Worm (Caenorhabditis elegans) whole organism, L4 larva: ENCODE results near the gene Y73B6A.1.

Source experiments
- F37D6.2 ChIP-seq: sonication (generic microtip); optimal IDR thresholded peaks from 2 replicates; lab custom pipeline; 2016; ENCODE audit warnings: mild to moderate bottlenecking, missing genetic modification characterization, missing compliant biosample characterization
- F44E2.7 ChIP-seq: fragments of 200-800 bp; sonication (Bioruptor generic); IDR thresholded peaks from 2 replicates; pipeline ENCODE4 v2.1.2; 2022; ENCODE audit warnings: missing genetic modification characterization, missing compliant biosample characterization
- T20F7.1 ChIP-seq: fragments of 200-800 bp; sonication (Bioruptor generic); optimal IDR thresholded peaks from 2 replicates; lab custom pipeline; 2018; ENCODE audit warnings: mild to moderate bottlenecking, missing genetic modification characterization, missing compliant biosample characterization
- Y75B8A.6 ChIP-seq: fragments of 200-800 bp; sonication (Bioruptor generic); IDR thresholded peaks from 2 replicates; pipeline ENCODE4 v1.3.6; 2022; ENCODE audit warnings: missing genetic modification reagents, missing genetic modification characterization, missing compliant biosample characterization
- ZK337.2 ChIP-seq: fragments of 200-800 bp; sonication (Bioruptor generic); IDR thresholded peaks from 2 replicates; pipeline ENCODE4 v1.3.6; 2022; ENCODE audit warnings: missing genetic modification reagents, missing genetic modification characterization, missing compliant biosample characterization
- ZK546.5 ChIP-seq, 2 experiments: sonication (generic microtip); optimal IDR thresholded peaks; 2 replicates each; lab custom pipeline; 2017; ENCODE audit warnings: missing biosample characterization in 2 of 2, missing genetic modification characterization in 2 of 2
- ceh-44 ChIP-seq: fragments of 200-800 bp; sonication (Bioruptor generic); IDR thresholded peaks from 2 replicates; pipeline ENCODE4 v1.3.6; 2022; ENCODE audit warnings: missing genetic modification reagents, missing genetic modification characterization, missing compliant biosample characterization
- daf-12 ChIP-seq: fragments of 150-350 bp; optimal IDR thresholded peaks from 2 replicates; lab custom pipeline; 2014; ENCODE audit warnings: missing biosample characterization, missing genetic modification reagents, missing genetic modification characterization
- daf-16 ChIP-seq, 3 experiments: sonication (generic microtip); optimal IDR thresholded peaks; 2 replicates each; lab custom pipeline; 2016 to 2017; ENCODE audit warnings: missing genetic modification characterization in 3 of 3, missing genetic modification reagents in 3 of 3, mild to moderate bottlenecking in 2 of 3, missing compliant biosample characterization in 2 of 3, missing biosample characterization in 1 of 3, moderate library complexity in 1 of 3
- dmd-6 ChIP-seq: fragments of 200-800 bp; sonication (Bioruptor generic); IDR thresholded peaks from 2 replicates; pipeline ENCODE4 v1.3.6; 2022; ENCODE audit warnings: missing genetic modification reagents, missing genetic modification characterization, missing compliant biosample characterization
- dpl-1 ChIP-seq: fragments of 150-350 bp; optimal IDR thresholded peaks from 2 replicates; lab custom pipeline; 2014; ENCODE audit warnings: missing biosample characterization, missing genetic modification reagents, missing genetic modification characterization
- duxl-1 ChIP-seq: sonication (generic microtip); optimal IDR thresholded peaks from 2 replicates; lab custom pipeline; 2016; ENCODE audit warnings: mild to moderate bottlenecking, missing genetic modification characterization, moderate library complexity, missing compliant biosample characterization; ENCODE audit not compliant: poor library complexity
- dve-1 ChIP-seq: sonication (generic microtip); optimal IDR thresholded peaks from 2 replicates; lab custom pipeline; 2017; ENCODE audit warnings: antibody characterized with exemption, mild to moderate bottlenecking, missing genetic modification characterization, missing compliant biosample characterization; ENCODE audit not compliant: insufficient read depth
- hif-1 ChIP-seq, 2 experiments: sonication (generic microtip); optimal IDR thresholded peaks; 2 replicates each; lab custom pipeline; 2016 to 2017; ENCODE audit warnings: missing compliant biosample characterization in 2 of 2, missing genetic modification characterization in 2 of 2, missing genetic modification reagents in 2 of 2, missing genotype in 2 of 2, mild to moderate bottlenecking in 1 of 2
- hlh-11 ChIP-seq: fragments of 200-800 bp; sonication (Bioruptor generic); optimal IDR thresholded peaks from 2 replicates; lab custom pipeline; 2018; ENCODE audit warnings: mild to moderate bottlenecking, missing genetic modification characterization, missing compliant biosample characterization
- hlh-30 ChIP-seq: sonication (generic microtip); optimal IDR thresholded peaks from 2 replicates; lab custom pipeline; 2017; ENCODE audit warnings: antibody characterized with exemption, mild to moderate bottlenecking, missing genetic modification characterization, missing compliant biosample characterization; ENCODE audit not compliant: insufficient read depth
- hmg-1.1 ChIP-seq: fragments of 200-800 bp; sonication (Bioruptor generic); IDR thresholded peaks from 2 replicates; pipeline ENCODE4 v1.3.6; 2022; ENCODE audit warnings: missing genetic modification reagents, missing genetic modification characterization, missing compliant biosample characterization
- lin-1 ChIP-seq: fragments of 200-800 bp; sonication (Bioruptor generic); IDR thresholded peaks from 2 replicates; pipeline ENCODE4 v1.3.6; 2022; ENCODE audit warnings: missing genetic modification reagents, missing genetic modification characterization, missing compliant biosample characterization
- lin-38 ChIP-seq: fragments of 200-800 bp; sonication (Bioruptor generic); IDR thresholded peaks from 2 replicates; pipeline ENCODE4 v1.3.6; 2022; ENCODE audit warnings: missing genetic modification reagents, missing genetic modification characterization, missing compliant biosample characterization
- lsy-2 ChIP-seq, 2 experiments: fragments of 150-350 bp in 1 of 2; sonication (generic microtip) in 1 of 2; optimal IDR thresholded peaks; 2 replicates each; lab custom pipeline; 2014 to 2017; ENCODE audit warnings: missing biosample characterization in 2 of 2, missing genetic modification characterization in 2 of 2
- madf-9 ChIP-seq: fragments of 200-800 bp; sonication (Bioruptor generic); conservative IDR thresholded peaks from 2 replicates; pipeline ENCODE4 v1.3.6; 2022; ENCODE audit warnings: missing genetic modification reagents, missing genetic modification characterization, missing compliant biosample characterization
- mes-2 ChIP-seq: sonication (generic microtip); optimal IDR thresholded peaks from 2 replicates; lab custom pipeline; 2016; ENCODE audit warnings: missing genotype, mild to moderate bottlenecking, missing genetic modification characterization, missing compliant biosample characterization; ENCODE audit not compliant: poor library complexity, severe bottlenecking
- mxl-3 ChIP-seq: fragments of 200-800 bp; sonication (Bioruptor generic); optimal IDR thresholded peaks from 2 replicates; lab custom pipeline; 2018; ENCODE audit warnings: mild to moderate bottlenecking, missing genetic modification characterization, missing compliant biosample characterization
- nhr-102 ChIP-seq: sonication (generic microtip); optimal IDR thresholded peaks from 2 replicates; lab custom pipeline; 2016; ENCODE audit warnings: mild to moderate bottlenecking, missing genetic modification characterization, moderate library complexity, missing compliant biosample characterization
- nhr-111 ChIP-seq: fragments of 200-800 bp; sonication (Bioruptor generic); optimal IDR thresholded peaks from 2 replicates; lab custom pipeline; 2018; ENCODE audit warnings: mild to moderate bottlenecking, missing genetic modification characterization, missing compliant biosample characterization
- nhr-28 ChIP-seq: fragments of 150-350 bp; optimal IDR thresholded peaks from 2 replicates; lab custom pipeline; 2014; ENCODE audit warnings: missing biosample characterization, missing genetic modification characterization
- nhr-6 ChIP-seq: fragments of 150-350 bp; optimal IDR thresholded peaks from 2 replicates; lab custom pipeline; 2014; ENCODE audit warnings: missing biosample characterization, missing genetic modification characterization
- pqm-1 ChIP-seq: sonication (generic microtip); optimal IDR thresholded peaks from 2 replicates; lab custom pipeline; 2017; ENCODE audit warnings: missing biosample characterization, missing genetic modification characterization
- rbr-2 ChIP-seq: sonication (generic microtip); optimal IDR thresholded peaks from 2 replicates; lab custom pipeline; 2016; ENCODE audit warnings: missing genotype, missing genetic modification characterization, missing compliant biosample characterization
- skn-1 ChIP-seq: fragments of 150-350 bp; optimal IDR thresholded peaks from 2 replicates; lab custom pipeline; 2014; ENCODE audit warnings: missing biosample characterization, missing genetic modification characterization
- snpc-1.2 ChIP-seq: fragments of 200-800 bp; sonication (Bioruptor generic); IDR thresholded peaks from 2 replicates; pipeline ENCODE4 v1.3.6; 2022; ENCODE audit warnings: missing genetic modification reagents, missing genetic modification characterization, missing compliant biosample characterization
- snpc-4 ChIP-seq: fragments of 150-350 bp; optimal IDR thresholded peaks from 2 replicates; lab custom pipeline; 2014; ENCODE audit warnings: missing biosample characterization, missing genetic modification characterization
- spr-1 ChIP-seq: sonication (generic microtip); optimal IDR thresholded peaks from 2 replicates; lab custom pipeline; 2016; ENCODE audit warnings: mild to moderate bottlenecking, missing genetic modification characterization, missing compliant biosample characterization
- tag-97 ChIP-seq: fragments of 200-800 bp; sonication (Bioruptor generic); IDR thresholded peaks from 2 replicates; pipeline ENCODE4 v1.3.6; 2022; ENCODE audit warnings: missing genetic modification characterization, missing compliant biosample characterization
- unc-130 ChIP-seq: sonication (generic microtip); optimal IDR thresholded peaks from 2 replicates; lab custom pipeline; 2016; ENCODE audit warnings: missing genetic modification reagents, missing genetic modification characterization, missing compliant biosample characterization
- zfp-3 ChIP-seq: fragments of 200-800 bp; sonication (Bioruptor generic); conservative IDR thresholded peaks from 2 replicates; pipeline ENCODE4 v1.3.6; 2022; ENCODE audit warnings: missing genetic modification reagents, missing genetic modification characterization, missing compliant biosample characterization
- zip-2 ChIP-seq: fragments of 150-350 bp; optimal IDR thresholded peaks from 2 replicates; lab custom pipeline; 2014; ENCODE audit warnings: missing biosample characterization, missing genetic modification characterization
- ztf-11 ChIP-seq: fragments of 150-350 bp; optimal IDR thresholded peaks from 2 replicates; lab custom pipeline; 2014; ENCODE audit warnings: missing biosample characterization, missing genetic modification characterization

Y73B6A.1 gene

ce11 chrIV:6634789-6635188 lies 33.0 kb downstream of the Y73B6A.1 start, which contains the start of gene metl-13:
Gene metl-13 (plus strand): TSS chrIV:6635089.
- TF ChIP-seq nhr-6 (tag; lab: Kevin White, UChicago) (no peak), dmd-6 (GFP tag; lab: Robert Waterston, UW) (no peak), nhr-102 (tag; lab: Kevin White, UChicago) (no peak), lin-38 (GFP tag; lab: Robert Waterston, UW) (0 out of 2 replicates have a peak, but pooled peaks have one; percentile 24)

ce11 chrIV:6631704-6632272 lies 36.0 kb downstream of the Y73B6A.1 start, which contains the start of the genes cest-5.1 and C01B10.9:
Gene cest-5.1 (minus strand): TSS chrIV:6631754.
Gene C01B10.9 (plus strand): TSS chrIV:6632222.
- TF ChIP-seq mes-2 (peak; percentile 99), snpc-4 (tag; lab: Kevin White, UChicago) (peak; percentile 12), ZK337.2 (peak; percentile 86), zip-2 (peak; percentile 4), madf-9 (GFP tag; lab: Robert Waterston, UW) (0 out of 2 replicates have a peak, but pooled peaks have one; percentile 31), hif-1 (tag; optimal IDR thresholded peaks at IDR 0.05; lab: Kevin White, UChicago) (peak in 1 of 2 experiments; percentile 90), F44E2.7 (GFP tag; lab: Robert Waterston, UW) (no peak), nhr-28 (peak; percentile 31), nhr-102 (tag; lab: Kevin White, UChicago) (peak; percentile 33), ZK546.5 (tag; optimal IDR thresholded peaks at IDR 0.05; lab: Kevin White, UChicago) (no peak), daf-12 (tag; lab: Kevin White, UChicago) (no peak), skn-1 (no peak), hlh-11 (tag; lab: Kevin White, UChicago) (no peak), snpc-1.2 (GFP tag; lab: Robert Waterston, UW) (peak; percentile 90), rbr-2 (peak; percentile 30), lin-1 (no peak), duxl-1 (tag; lab: Kevin White, UChicago) (peak; percentile 41), spr-1 (tag; lab: Kevin White, UChicago) (no peak), nhr-111 (GFP tag; lab: Kevin White, UChicago) (no peak), daf-16 (GFP tag; optimal IDR thresholded peaks at IDR 0.05; lab: Kevin White, UChicago) (peak in 1 of 2 experiments; percentile 7), daf-16 (tag; optimal IDR thresholded peaks at IDR 0.05; lab: Kevin White, UChicago) (peak; percentile 59), dmd-6 (GFP tag; lab: Robert Waterston, UW) (peak; percentile 63), tag-97 (GFP tag; lab: Robert Waterston, UW) (no peak), unc-130 (GFP tag; lab: Kevin White, UChicago) (peak; percentile 88), dpl-1 (GFP tag; lab: Kevin White, UChicago) (peak; percentile 95), zfp-3 (GFP tag; lab: Robert Waterston, UW) (no peak), dve-1 (tag; lab: Kevin White, UChicago) (peak; percentile 49), lin-38 (GFP tag; lab: Robert Waterston, UW) (peak; percentile 74), ceh-44 (GFP tag; lab: Robert Waterston, UW) (peak; percentile 33; the same call in 1 of the 2 replicates), Y75B8A.6 (GFP tag; lab: Robert Waterston, UW) (no peak), lsy-2 (tag; optimal IDR thresholded peaks at IDR 0.05; lab: Kevin White, UChicago) (peak in 1 of 2 experiments; percentile 79), T20F7.1 (GFP tag; lab: Kevin White, UChicago) (peak; percentile 15)

ce11 chrIV:6627798-6628197 lies 40.0 kb downstream of the Y73B6A.1 start, which contains the start of gene cest-5.2:
Gene cest-5.2 (minus strand): TSS chrIV:6627925.
- TF ChIP-seq nhr-102 (tag; lab: Kevin White, UChicago) (peak; percentile 5), hmg-1.1 (no peak), ztf-11 (tag; lab: Kevin White, UChicago) (no peak), pqm-1 (tag; lab: Kevin White, UChicago) (peak; percentile 68), dve-1 (tag; lab: Kevin White, UChicago) (peak; percentile 51), ZK337.2 (no peak), hlh-30 (tag; lab: Kevin White, UChicago) (no peak), mxl-3 (GFP tag; lab: Kevin White, UChicago) (no peak), F37D6.2 (no peak), daf-16 (GFP tag; optimal IDR thresholded peaks at IDR 0.05; lab: Kevin White, UChicago) (no peak), daf-16 (tag; optimal IDR thresholded peaks at IDR 0.05; lab: Kevin White, UChicago) (peak; percentile 81), nhr-28 (peak; percentile 54)
- TF ChIP-seq, all 104 proteins: peak for 5
